Worm (Caenorhabditis elegans): Measurements from ENCODE around the gene sup-1.

DNA sequence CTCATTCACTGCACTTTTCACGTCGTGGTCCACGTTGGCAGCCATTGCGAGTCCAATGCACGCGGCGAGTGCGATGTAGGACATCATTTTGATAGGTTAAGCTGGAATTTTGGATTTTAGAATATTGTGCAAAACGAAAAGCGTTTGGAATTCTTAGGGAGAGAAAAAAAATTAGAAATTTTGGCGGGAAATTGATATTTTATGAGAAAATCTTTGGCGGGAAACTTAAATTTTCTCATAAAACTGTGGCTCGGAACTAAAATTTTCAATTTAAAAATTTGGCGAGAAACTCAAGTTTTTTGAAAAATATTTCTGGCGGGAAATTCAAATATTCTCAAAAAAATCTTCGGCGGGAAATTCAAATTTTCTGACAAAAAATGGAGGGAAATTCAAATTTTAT, at the start of gene sup-1:
- TF ChIP-seq mab-9 (GFP tag; IDR thresholded peaks at IDR 0.05), result no peak
- TF ChIP-seq unc-62 (GFP tag; optimal IDR thresholded peaks at IDR 0.05), result no peak

All from whole organism, L1 larva.